Worm (Caenorhabditis elegans): ENCODE measurements around the gene C08G9.2.
A peak's percentile ranks its signal among the peaks of the same experiment; 100 is the strongest.

Gene C08G9.2

DNA sequence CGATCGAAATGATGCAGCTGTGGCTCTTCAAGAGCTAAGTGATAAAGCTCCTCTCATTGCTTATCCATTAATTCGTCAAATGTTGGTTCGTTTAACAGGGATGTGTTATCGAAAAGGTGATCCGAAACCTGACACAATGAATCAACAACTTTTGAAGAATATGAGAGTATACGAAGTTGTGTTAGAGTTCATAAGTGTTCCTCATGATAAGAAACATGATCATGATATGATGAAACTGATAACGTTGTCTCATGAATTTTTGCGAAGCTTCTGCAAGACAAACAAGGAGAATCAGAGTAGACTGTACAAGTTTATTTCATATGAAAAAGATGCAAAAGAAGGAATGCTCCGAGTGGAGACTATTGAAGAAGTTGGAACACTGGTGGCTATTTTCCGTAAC is 16.6 kb upstream of the C08G9.2 start:
- TF ChIP-seq elt-2 (tag; optimal IDR thresholded peaks at IDR 0.05) (peak; percentile 74), unc-130 (tag; optimal IDR thresholded peaks at IDR 0.05) (no peak), zip-4 (GFP tag; optimal IDR thresholded peaks at IDR 0.05) (no peak), nhr-28 (tag; optimal IDR thresholded peaks at IDR 0.05) (no peak), nhr-47 (tag; optimal IDR thresholded peaks at IDR 0.05) (no peak)

DNA sequence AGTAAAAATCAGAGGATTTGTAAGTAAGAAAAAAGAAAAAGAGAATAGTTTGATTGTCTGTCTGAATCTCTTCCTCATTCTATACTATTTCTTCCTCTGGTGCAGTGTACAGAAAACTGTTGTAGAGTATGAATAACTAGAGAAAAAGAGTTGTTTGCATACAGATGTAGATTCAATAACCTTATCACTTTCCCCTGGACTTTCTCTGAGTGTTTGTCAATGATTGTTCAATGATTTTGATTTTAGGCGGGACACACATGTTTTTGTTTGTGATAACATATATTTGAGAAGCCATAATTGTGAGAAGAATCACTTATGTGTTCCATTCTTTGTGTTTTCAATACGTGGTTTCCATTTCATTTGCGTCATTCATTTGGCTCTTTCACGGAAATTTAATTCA is 6.3 kb upstream of the C08G9.2 start:
- TF ChIP-seq lin-14 (GFP tag; optimal IDR thresholded peaks at IDR 0.05) (peak; percentile 23), efl-1 (optimal IDR thresholded peaks at IDR 0.05) (no peak), efl-1 (GFP tag; optimal IDR thresholded peaks at IDR 0.05 in 1 of 2) (peak in 1 of 2 experiments; percentile 10), fkh-8 (tag; optimal IDR thresholded peaks at IDR 0.05) (no peak), C34B4.2 (tag; optimal IDR thresholded peaks at IDR 0.05) (no peak), irx-1 (tag; optimal IDR thresholded peaks at IDR 0.05) (no peak), alr-1 (tag; optimal IDR thresholded peaks at IDR 0.05; ENCODE audit: borderline replicate concordance) (no peak), blmp-1 (tag; optimal IDR thresholded peaks at IDR 0.05) (peak; percentile 48), ces-1 (GFP tag; optimal IDR thresholded peaks at IDR 0.05) (no peak), egl-27 (tag; optimal IDR thresholded peaks at IDR 0.05) (no peak), efl-3 (GFP tag; optimal IDR thresholded peaks at IDR 0.05) (no peak), unc-86 (tag; optimal IDR thresholded peaks at IDR 0.05) (no peak), nhr-20 (tag; optimal IDR thresholded peaks at IDR 0.05) (peak; percentile 3), unc-62 (GFP tag; optimal IDR thresholded peaks at IDR 0.05) (no peak), ztf-11 (tag; optimal IDR thresholded peaks at IDR 0.05) (no peak), dsc-1 (tag; optimal IDR thresholded peaks at IDR 0.05) (no peak), aly-2 (tag; optimal IDR thresholded peaks at IDR 0.05) (no peak), elt-2 (tag; optimal IDR thresholded peaks at IDR 0.05) (peak; percentile 71), nhr-71 (tag; optimal IDR thresholded peaks at IDR 0.05) (no peak)

ce11 chrIV:7674874-7675273 is 2.1 kb upstream of the C08G9.2 start, which contains the start of gene itr-1:
TSS of gene itr-1 (plus strand) at chrIV:7675174.
- TF ChIP-seq dsc-1 (tag; optimal IDR thresholded peaks at IDR 0.05) (no peak), lin-14 (GFP tag; optimal IDR thresholded peaks at IDR 0.05) (peak; percentile 29)

DNA sequence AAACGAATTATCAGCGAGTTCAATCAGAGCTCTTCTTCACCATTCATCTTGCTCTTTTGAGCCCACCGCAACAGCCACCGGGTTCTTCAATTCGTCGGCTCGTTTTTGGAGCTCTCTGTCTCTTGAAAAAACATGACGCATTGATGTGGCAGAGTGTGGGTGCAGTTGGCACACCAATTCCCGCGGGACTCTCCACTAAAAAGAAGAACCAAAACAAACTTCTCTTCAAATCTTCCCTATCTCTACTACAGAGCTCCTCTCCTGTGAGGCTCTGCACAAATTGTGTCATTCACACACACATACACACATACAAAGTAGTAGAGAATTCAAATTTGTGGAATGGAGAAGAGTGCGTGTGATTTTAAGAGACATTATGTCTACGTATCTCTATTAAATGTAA is 9.8 kb downstream of the C08G9.2 start:
- TF ChIP-seq isw-1 (GFP tag; IDR thresholded peaks at IDR 0.05) (no peak), nhr-76 (tag; optimal IDR thresholded peaks at IDR 0.05) (no peak), dsc-1 (tag; optimal IDR thresholded peaks at IDR 0.05) (no peak), rnt-1 (tag; optimal IDR thresholded peaks at IDR 0.05) (peak; percentile 19), nhr-19 (GFP tag; conservative IDR thresholded peaks at IDR 0.05) (no peak), swsn-7 (tag; optimal IDR thresholded peaks at IDR 0.05) (peak; percentile 24), tbx-2 (tag; optimal IDR thresholded peaks at IDR 0.05) (peak; percentile 3), mab-9 (GFP tag; IDR thresholded peaks at IDR 0.05) (peak; percentile 6; the same call in 1 of the 2 replicates), mep-1 (tag; optimal IDR thresholded peaks at IDR 0.05) (no peak), lin-14 (GFP tag; optimal IDR thresholded peaks at IDR 0.05) (peak; percentile 79), ceh-82 (tag; optimal IDR thresholded peaks at IDR 0.05) (peak in 1 of 3 experiments; percentile 19), egl-27 (tag; optimal IDR thresholded peaks at IDR 0.05) (no peak)

- no peak for TF ChIP-seq unc-98 (GFP tag; IDR thresholded peaks at IDR 0.05)
- peak; percentile 45 for TF ChIP-seq lin-14 (GFP tag; optimal IDR thresholded peaks at IDR 0.05)
- no peak for TF ChIP-seq efl-1 (optimal IDR thresholded peaks at IDR 0.05)
- no peak for TF ChIP-seq efl-1 (GFP tag; optimal IDR thresholded peaks at IDR 0.05 in 1 of 2)
- no peak for TF ChIP-seq nhr-71 (tag; optimal IDR thresholded peaks at IDR 0.05)
- no peak for TF ChIP-seq ztf-11 (tag; optimal IDR thresholded peaks at IDR 0.05)
- TF ChIP-seq fkh-4 (tag; optimal IDR thresholded peaks at IDR 0.05; ENCODE audit: borderline replicate concordance), result no peak
These were observed 11.2 kb downstream of the C08G9.2 start for ce11 chrIV:7661569-7661968.
